Fruit fly (Drosophila melanogaster) S2 (cell line): ENCODE data around the gene zye.

Source experiments
- CG8478 ChIP-seq: fragments of >200 bp; optimal IDR thresholded peaks from 2 replicates; lab custom pipeline; 2018
- CTCF ChIP-seq, 2 experiments: fragments of >200 bp; optimal IDR thresholded peaks; 2 replicates each; lab custom pipeline; 2018

DNA sequence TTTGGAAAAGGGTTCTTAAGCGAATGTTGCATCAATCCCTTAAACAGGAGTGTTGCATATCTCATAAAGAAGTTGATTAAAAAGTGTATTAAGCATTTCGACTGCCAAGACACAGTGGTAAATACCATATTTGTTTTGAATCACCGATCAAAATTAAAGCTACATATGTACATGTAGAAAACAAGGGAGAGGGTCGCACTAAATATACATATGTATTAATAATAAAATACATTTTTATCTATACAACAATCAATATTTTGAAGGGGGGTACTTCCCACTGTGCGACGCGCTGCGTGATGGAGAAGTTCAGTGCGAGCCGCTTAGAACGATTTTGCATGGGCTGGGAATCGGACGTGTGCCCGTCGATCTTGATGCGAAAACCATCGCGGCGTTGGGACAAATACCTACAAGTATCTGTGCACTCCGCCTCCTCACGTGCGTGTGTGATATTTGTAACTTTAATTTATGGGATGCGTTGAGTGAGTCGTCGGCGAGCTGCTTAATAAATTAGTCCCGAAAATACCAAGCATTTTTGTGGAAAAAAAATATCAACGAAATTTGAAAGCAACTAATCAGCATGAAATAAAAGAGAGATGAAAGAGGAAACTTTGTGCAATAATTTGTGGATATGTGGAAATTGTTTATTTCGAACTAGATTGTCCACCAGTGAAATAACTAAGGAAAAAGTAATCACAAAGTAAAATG is 31.6 kb downstream of the zye start:
- no peak for TF ChIP-seq CG8478 (lab: Kevin White, UChicago)
- TF ChIP-seq CTCF (optimal IDR thresholded peaks at IDR 0.05; lab: Kevin White, UChicago): no peak
